Fruit fly (Drosophila melanogaster): ENCODE measurements around the gene Ror.

The Ror gene

DNA sequence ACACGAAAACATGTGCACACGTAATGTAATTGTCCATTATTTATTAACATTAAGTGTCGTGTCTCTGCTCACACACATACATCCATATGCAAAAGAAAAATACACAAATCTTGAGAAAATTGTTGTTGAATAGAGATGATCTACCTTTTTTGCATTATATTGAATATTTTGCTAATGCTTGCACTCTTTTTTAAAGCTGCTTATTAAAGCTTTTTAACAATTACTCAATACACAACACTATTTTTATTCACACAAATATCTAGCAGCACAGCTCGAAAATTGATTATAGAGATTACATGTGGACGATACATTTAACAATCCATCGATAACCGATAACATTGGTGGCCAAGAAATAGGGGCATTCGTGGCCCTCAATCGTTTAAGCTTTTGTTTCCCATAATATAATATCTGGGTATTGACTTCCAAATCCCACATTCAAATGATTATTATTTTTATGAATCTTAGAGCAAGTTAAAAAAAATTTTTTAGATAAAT lies 40.5 kb downstream of the Ror start, which contains the start of gene Ufd4:
TSS of gene Ufd4 (minus strand) at position 300 of the 495 bp plus-strand sequence.
- TF ChIP-seq net (GFP tag; optimal IDR thresholded peaks at IDR 0.05) = no peak
- TF ChIP-seq Sox14 (GFP tag; optimal IDR thresholded peaks at IDR 0.05) = no peak
- TF ChIP-seq CG6792 (GFP tag; optimal IDR thresholded peaks at IDR 0.05) = peak; percentile 29
- peak; percentile 67 for TF ChIP-seq CG3032 (tag; optimal IDR thresholded peaks at IDR 0.05)
- TF ChIP-seq Eip75B (GFP tag; optimal IDR thresholded peaks at IDR 0.05) = no peak
- peak; percentile 70 for TF ChIP-seq esn (GFP tag; optimal IDR thresholded peaks at IDR 0.05)
- peak; percentile 11 for TF ChIP-seq CG11902 (GFP tag; optimal IDR thresholded peaks at IDR 0.05)
- no peak for TF ChIP-seq CG10669 (GFP tag; optimal IDR thresholded peaks at IDR 0.05)
- TF ChIP-seq CG15336 (GFP tag; IDR thresholded peaks at IDR 0.05) = peak; percentile 68; the same call in 1 of the 2 replicates
- TF ChIP-seq CG31627 (GFP tag; optimal IDR thresholded peaks at IDR 0.05) = peak; percentile 63
- no peak for TF ChIP-seq acj6 (GFP tag; optimal IDR thresholded peaks at IDR 0.05)
- peak; percentile 7 for TF ChIP-seq fd85E (GFP tag; optimal IDR thresholded peaks at IDR 0.05)

DNA sequence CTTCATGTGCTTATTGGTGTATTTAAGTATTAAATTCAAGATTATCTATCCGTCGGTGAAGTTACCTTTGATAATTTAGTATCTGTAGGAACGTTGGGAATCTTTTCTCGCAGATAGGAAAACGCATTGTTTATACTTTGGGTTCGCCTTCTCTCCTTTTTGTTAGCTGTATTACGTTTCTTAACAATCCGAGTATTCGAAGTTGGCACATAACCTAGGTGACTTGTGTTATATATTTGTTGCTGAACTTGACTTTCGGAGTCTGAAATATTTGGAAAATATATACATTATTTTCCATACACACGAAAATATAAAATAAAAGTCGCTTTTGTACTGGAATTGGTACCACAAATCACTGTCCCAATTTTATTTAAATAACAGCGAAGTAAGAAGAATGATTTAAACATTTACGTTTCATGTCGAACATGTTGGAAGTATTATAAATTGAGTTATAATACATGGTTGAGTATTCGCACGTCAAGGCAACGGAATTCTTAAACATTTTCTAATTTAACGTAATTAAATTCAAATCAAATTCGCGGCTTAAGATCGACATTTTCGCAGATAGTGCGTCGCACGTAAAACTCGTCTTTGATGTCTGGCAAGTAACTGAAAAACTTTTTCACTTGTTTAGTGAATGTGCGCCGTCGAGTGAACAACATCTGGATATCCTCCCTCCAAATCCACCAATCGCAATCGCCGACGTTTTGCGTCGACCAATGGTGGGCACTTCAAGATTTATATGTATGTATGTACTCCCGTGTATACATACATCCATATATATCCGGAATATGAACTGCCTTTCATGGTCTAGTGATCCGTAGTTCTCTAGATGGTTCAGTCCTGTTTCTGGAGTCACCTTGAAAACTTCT lies 43.4 kb downstream of the Ror start, which contains the start of gene Hand:
TSS of gene Hand (minus strand) at position 588 of the 872 bp plus-strand sequence.
- peak; percentile 26 for TF ChIP-seq Eip78C (GFP tag)
- TF ChIP-seq CG34406 (GFP tag; optimal IDR thresholded peaks at IDR 0.05) = no peak

DNA sequence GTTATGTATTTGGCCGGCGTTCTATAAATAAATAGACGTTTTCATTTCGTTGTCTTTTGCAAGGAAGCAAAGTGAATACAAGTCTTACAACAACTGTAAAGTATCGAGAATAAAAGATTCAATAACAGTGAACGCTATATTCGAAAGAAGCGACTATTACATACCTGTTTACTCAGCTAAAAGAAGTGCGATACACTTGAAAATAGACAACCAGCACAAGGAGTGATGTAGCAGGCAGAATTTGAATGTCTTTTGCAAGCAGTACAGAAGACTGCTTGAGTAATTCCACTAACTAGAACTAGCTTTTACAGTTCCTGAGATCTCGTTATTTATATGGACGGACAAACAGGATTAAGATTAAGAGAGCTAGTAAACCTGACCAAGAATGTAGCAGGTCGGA lies 46.7 kb downstream of the Ror start:
- TF ChIP-seq fkh (GFP tag; optimal IDR thresholded peaks at IDR 0.05) (peak; percentile 91), CG32006 (GFP tag; optimal IDR thresholded peaks at IDR 0.05) (no peak), topi (GFP tag; optimal IDR thresholded peaks at IDR 0.05) (no peak), CG15336 (GFP tag; IDR thresholded peaks at IDR 0.05) (no peak), CG6808 (GFP tag; optimal IDR thresholded peaks at IDR 0.05) (no peak)

DNA sequence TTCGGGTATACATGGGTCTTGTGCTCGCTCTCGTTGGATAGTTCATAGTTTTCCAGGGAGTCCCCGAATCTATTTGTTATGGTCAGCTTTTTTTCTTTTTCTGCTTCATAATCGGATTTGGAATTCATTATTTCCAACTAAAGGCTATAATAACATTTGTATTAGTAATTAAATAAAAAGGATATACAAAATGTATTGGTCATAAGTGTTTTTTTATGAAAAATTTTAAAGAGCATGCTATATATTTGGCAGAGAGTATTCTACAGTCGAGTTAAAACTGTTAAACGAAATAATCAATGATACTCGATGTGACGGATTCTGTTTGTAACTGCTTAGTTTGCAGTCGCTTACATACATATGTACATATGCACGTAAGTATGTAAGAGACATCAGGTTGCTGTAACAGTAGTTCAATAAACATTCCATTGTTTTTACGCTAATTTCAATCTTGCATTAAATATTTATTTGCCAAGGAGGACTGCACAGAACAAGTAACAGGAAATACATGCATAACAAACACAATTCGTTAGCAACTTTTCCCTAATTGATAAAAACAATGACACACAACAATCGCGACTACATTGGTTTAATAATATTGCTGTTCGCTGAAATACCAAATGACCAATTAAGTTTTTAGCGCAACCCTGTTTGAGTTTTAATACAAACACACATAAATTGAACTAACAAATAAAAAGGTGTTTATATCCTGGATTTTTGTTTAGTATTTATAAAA lies 47.6 kb downstream of the Ror start:
- peak; percentile 22 for TF ChIP-seq acj6 (GFP tag; optimal IDR thresholded peaks at IDR 0.05)
- peak; percentile 15 for TF ChIP-seq topi (GFP tag; optimal IDR thresholded peaks at IDR 0.05)
- peak; percentile 17 for TF ChIP-seq OdsH (GFP tag; optimal IDR thresholded peaks at IDR 0.05)
- peak; percentile 19 for TF ChIP-seq esn (GFP tag; optimal IDR thresholded peaks at IDR 0.05)
- TF ChIP-seq CG6163 (GFP tag; IDR thresholded peaks at IDR 0.05) = no peak
- TF ChIP-seq Lpt (GFP tag; optimal IDR thresholded peaks at IDR 0.05) = no peak
- TF ChIP-seq CG3032 (tag; optimal IDR thresholded peaks at IDR 0.05) = no peak
- peak; percentile 78 for TF ChIP-seq Eip78C (GFP tag)
- TF ChIP-seq Hr4 (GFP tag; optimal IDR thresholded peaks at IDR 0.05) = peak; percentile 39
- TF ChIP-seq Hr39 (GFP tag; optimal IDR thresholded peaks at IDR 0.05) = peak; percentile 2
- TF ChIP-seq CG15336 (GFP tag; IDR thresholded peaks at IDR 0.05) = peak; percentile 21; the same call in 1 of the 2 replicates
- TF ChIP-seq Ets96B (tag; optimal IDR thresholded peaks at IDR 0.05) = peak; percentile 16
- no peak for TF ChIP-seq ss (GFP tag; optimal IDR thresholded peaks at IDR 0.05)
- TF ChIP-seq Met (GFP tag; optimal IDR thresholded peaks at IDR 0.05) = peak; percentile 36
- peak; percentile 4 for TF ChIP-seq lz (GFP tag; optimal IDR thresholded peaks at IDR 0.05)
- no peak for TF ChIP-seq Sox14 (GFP tag; optimal IDR thresholded peaks at IDR 0.05)
- peak; percentile 10 for TF ChIP-seq CG10631 (GFP tag; optimal IDR thresholded peaks at IDR 0.05)
- TF ChIP-seq svp (GFP tag) = no peak

DNA sequence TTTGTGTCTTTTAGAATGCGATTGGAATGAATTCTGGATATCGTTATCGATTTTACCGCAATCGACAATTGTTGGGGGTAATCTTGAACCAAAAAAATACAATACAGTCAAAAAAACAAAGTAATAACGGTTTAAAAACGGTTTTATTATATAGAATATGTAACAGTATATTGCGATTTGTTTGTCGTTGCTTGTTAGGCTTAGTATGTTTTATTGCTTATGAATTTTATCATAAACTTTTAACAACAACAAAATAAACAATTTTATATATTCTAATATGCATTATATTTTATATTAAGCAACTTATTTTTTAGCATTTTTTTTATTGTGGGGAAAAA lies 48.1 kb downstream of the Ror start, which contains the start of gene CYLD:
TSS of gene CYLD (minus strand) at position 38 of the 338 bp plus-strand sequence.
- no peak for TF ChIP-seq dac (GFP tag; optimal IDR thresholded peaks at IDR 0.05)
- no peak for TF ChIP-seq fd85E (GFP tag; optimal IDR thresholded peaks at IDR 0.05)
- TF ChIP-seq CG6792 (GFP tag; optimal IDR thresholded peaks at IDR 0.05) = peak; percentile 51
- peak; percentile 41 for TF ChIP-seq Sox14 (GFP tag; optimal IDR thresholded peaks at IDR 0.05)
- peak; percentile 86 for TF ChIP-seq Eip78C (GFP tag)
- TF ChIP-seq CG15336 (GFP tag; IDR thresholded peaks at IDR 0.05) = peak; percentile 85
- peak; percentile 60 for TF ChIP-seq acj6 (GFP tag; optimal IDR thresholded peaks at IDR 0.05)
- TF ChIP-seq svp (GFP tag) = no peak
- no peak for TF ChIP-seq CG7368 (GFP tag; optimal IDR thresholded peaks at IDR 0.05)
- TF ChIP-seq CG11294 (GFP tag; IDR thresholded peaks at IDR 0.05) = no peak
- TF ChIP-seq CG4318 (GFP tag; optimal IDR thresholded peaks at IDR 0.05) = no peak
- no peak for TF ChIP-seq Gug (GFP tag; IDR thresholded peaks at IDR 0.05)
- TF ChIP-seq Sox15 (GFP tag; optimal IDR thresholded peaks at IDR 0.05) = peak; percentile 13
- peak; percentile 50 for TF ChIP-seq Eip75B (GFP tag; optimal IDR thresholded peaks at IDR 0.05)
- TF ChIP-seq Ets21C (GFP tag; optimal IDR thresholded peaks at IDR 0.05) = peak; percentile 18
- TF ChIP-seq cyc (GFP tag; optimal IDR thresholded peaks at IDR 0.05) = peak; percentile 57
- peak; percentile 62 for TF ChIP-seq CG8632 (GFP tag; optimal IDR thresholded peaks at IDR 0.05)
- TF ChIP-seq Hr39 (GFP tag; optimal IDR thresholded peaks at IDR 0.05) = no peak
- peak; percentile 71; the same call in 2 of the 3 replicates for TF ChIP-seq CG8119 (GFP tag; IDR thresholded peaks at IDR 0.05)
- peak; percentile 74 for TF ChIP-seq OdsH (GFP tag; optimal IDR thresholded peaks at IDR 0.05)
- TF ChIP-seq fkh (GFP tag; optimal IDR thresholded peaks at IDR 0.05) = no peak
- no peak for TF ChIP-seq ss (GFP tag; optimal IDR thresholded peaks at IDR 0.05)

Measured in whole organism, prepupa.